Fruit fly (Drosophila melanogaster): Measurements from ENCODE around the gene Ype.
A peak's percentile ranks its signal among the peaks of the same experiment; 100 is the strongest.

Gene Ype

dm6 chrX:13368149-13368548 lies 19.1 kb downstream of the Ype start, which contains the start of gene dmrt11E (continued):
- TF ChIP-seq Six4 (GFP tag; optimal IDR thresholded peaks at IDR 0.05): peak; percentile 38
- no peak for TF ChIP-seq scrt (GFP tag; optimal IDR thresholded peaks at IDR 0.05)
- no peak for TF ChIP-seq repo (GFP tag; optimal IDR thresholded peaks at IDR 0.05)
- no peak for TF ChIP-seq CG2120 (GFP tag; optimal IDR thresholded peaks at IDR 0.05)
- TF ChIP-seq Sox102F (GFP tag; optimal IDR thresholded peaks at IDR 0.05): peak; percentile 76
- TF ChIP-seq eyg (GFP tag; optimal IDR thresholded peaks at IDR 0.05): no peak
- peak; percentile 71 for TF ChIP-seq CG8388 (GFP tag; optimal IDR thresholded peaks at IDR 0.05)
- TF ChIP-seq Dll (GFP tag; IDR thresholded peaks at IDR 0.05; ENCODE audit: partially characterized antibody): no peak
- peak; percentile 13 for TF ChIP-seq HHEX (GFP tag; optimal IDR thresholded peaks at IDR 0.05)
- no peak for TF ChIP-seq CG3281 (GFP tag; optimal IDR thresholded peaks at IDR 0.05)
- TF ChIP-seq grn (GFP tag; optimal IDR thresholded peaks at IDR 0.05): no peak
- no peak for TF ChIP-seq hkb (optimal IDR thresholded peaks at IDR 0.05)
- TF ChIP-seq hkb (GFP tag; IDR thresholded peaks at IDR 0.05): peak; percentile 54; the same call in 1 of the 2 replicates
- TF ChIP-seq nau (GFP tag; optimal IDR thresholded peaks at IDR 0.05): no peak
- TF ChIP-seq slou (GFP tag; optimal IDR thresholded peaks at IDR 0.05): no peak
- TF ChIP-seq CHES-1-like (GFP tag; optimal IDR thresholded peaks at IDR 0.05): no peak
- no peak for TF ChIP-seq unc-4 (GFP tag; IDR thresholded peaks at IDR 0.05; ENCODE audit: partially characterized antibody)
- TF ChIP-seq dysf (GFP tag; IDR thresholded peaks at IDR 0.05): peak; percentile 64
- TF ChIP-seq Lhr (GFP tag; optimal IDR thresholded peaks at IDR 0.05): peak; percentile 34
- TF ChIP-seq sima (GFP tag; optimal IDR thresholded peaks at IDR 0.05): no peak
- TF ChIP-seq zf30C (GFP tag; optimal IDR thresholded peaks at IDR 0.05): no peak
- 0 out of 2 replicates have a peak, but pooled peaks have one; percentile 23 for TF ChIP-seq CG32767 (GFP tag; IDR thresholded peaks at IDR 0.05)
- TF ChIP-seq jigr1 (GFP tag; IDR thresholded peaks at IDR 0.05): no peak
- no peak for TF ChIP-seq Dp (GFP tag; optimal IDR thresholded peaks at IDR 0.05)
- TF ChIP-seq Antp (GFP tag; optimal IDR thresholded peaks at IDR 0.05): no peak
- no peak for TF ChIP-seq dm (GFP tag; optimal IDR thresholded peaks at IDR 0.05)
- peak; percentile 77 for TF ChIP-seq D19A (tag; optimal IDR thresholded peaks at IDR 0.05)
- no peak for TF ChIP-seq hth (optimal IDR thresholded peaks at IDR 0.05)
- TF ChIP-seq Xrp1 (GFP tag; IDR thresholded peaks at IDR 0.05): peak; percentile 87
- TF ChIP-seq tio (GFP tag; optimal IDR thresholded peaks at IDR 0.05): peak; percentile 22
- no peak for TF ChIP-seq CG9876 (GFP tag; optimal IDR thresholded peaks at IDR 0.05)
- TF ChIP-seq dpn (GFP tag; optimal IDR thresholded peaks at IDR 0.05): peak in 1 of 2 experiments; percentile 55
- TF ChIP-seq danr (GFP tag; IDR thresholded peaks at IDR 0.05): peak; percentile 41; the same call in 1 of the 2 replicates
- TF ChIP-seq lilli (GFP tag; optimal IDR thresholded peaks at IDR 0.05): no peak
- TF ChIP-seq CG8478 (optimal IDR thresholded peaks at IDR 0.05): no peak
- peak in 1 of 2 experiments; percentile 23 for TF ChIP-seq chif (GFP tag; optimal IDR thresholded peaks at IDR 0.05)
- peak; percentile 41 for TF ChIP-seq Nf-YA (GFP tag; IDR thresholded peaks at IDR 0.05)
- peak in 1 of 3 experiments; percentile 75 for TF ChIP-seq lola (GFP tag; optimal IDR thresholded peaks at IDR 0.05)
- TF ChIP-seq CG1529 (GFP tag; optimal IDR thresholded peaks at IDR 0.05): peak; percentile 56
- no peak for TF ChIP-seq CG3995 (GFP tag; optimal IDR thresholded peaks at IDR 0.05)
- TF ChIP-seq CG12071 (GFP tag; optimal IDR thresholded peaks at IDR 0.05): no peak
- peak; percentile 72 for TF ChIP-seq CoRest (tag; optimal IDR thresholded peaks at IDR 0.05)
- TF ChIP-seq abd-A (tag; optimal IDR thresholded peaks at IDR 0.05): no peak
- peak; percentile 98 for TF ChIP-seq dmrt11E (tag; optimal IDR thresholded peaks at IDR 0.05)
- no peak for TF ChIP-seq Aef1 (GFP tag; IDR thresholded peaks at IDR 0.05)
- TF ChIP-seq ken (GFP tag; IDR thresholded peaks at IDR 0.05): peak; percentile 59; the same call in 1 of the 3 replicates
- no peak for TF ChIP-seq Atf3 (GFP tag; optimal IDR thresholded peaks at IDR 0.05)
- TF ChIP-seq sna (GFP tag; IDR thresholded peaks at IDR 0.05; ENCODE audit: partially characterized antibody): no peak
- TF ChIP-seq prd (optimal IDR thresholded peaks at IDR 0.05): no peak
- TF ChIP-seq prd (GFP tag; IDR thresholded peaks at IDR 0.05): peak; percentile 74; the same call in 2 of the 3 replicates
- TF ChIP-seq CG8290 (GFP tag; optimal IDR thresholded peaks at IDR 0.05): peak; percentile 22
- no peak for TF ChIP-seq CG8290 (tag; optimal IDR thresholded peaks at IDR 0.05)
- TF ChIP-seq CG8281 (tag; optimal IDR thresholded peaks at IDR 0.05): no peak
